Fruit fly (Drosophila melanogaster): ENCODE measurements around the gene Pits.

The Pits gene

DNA sequence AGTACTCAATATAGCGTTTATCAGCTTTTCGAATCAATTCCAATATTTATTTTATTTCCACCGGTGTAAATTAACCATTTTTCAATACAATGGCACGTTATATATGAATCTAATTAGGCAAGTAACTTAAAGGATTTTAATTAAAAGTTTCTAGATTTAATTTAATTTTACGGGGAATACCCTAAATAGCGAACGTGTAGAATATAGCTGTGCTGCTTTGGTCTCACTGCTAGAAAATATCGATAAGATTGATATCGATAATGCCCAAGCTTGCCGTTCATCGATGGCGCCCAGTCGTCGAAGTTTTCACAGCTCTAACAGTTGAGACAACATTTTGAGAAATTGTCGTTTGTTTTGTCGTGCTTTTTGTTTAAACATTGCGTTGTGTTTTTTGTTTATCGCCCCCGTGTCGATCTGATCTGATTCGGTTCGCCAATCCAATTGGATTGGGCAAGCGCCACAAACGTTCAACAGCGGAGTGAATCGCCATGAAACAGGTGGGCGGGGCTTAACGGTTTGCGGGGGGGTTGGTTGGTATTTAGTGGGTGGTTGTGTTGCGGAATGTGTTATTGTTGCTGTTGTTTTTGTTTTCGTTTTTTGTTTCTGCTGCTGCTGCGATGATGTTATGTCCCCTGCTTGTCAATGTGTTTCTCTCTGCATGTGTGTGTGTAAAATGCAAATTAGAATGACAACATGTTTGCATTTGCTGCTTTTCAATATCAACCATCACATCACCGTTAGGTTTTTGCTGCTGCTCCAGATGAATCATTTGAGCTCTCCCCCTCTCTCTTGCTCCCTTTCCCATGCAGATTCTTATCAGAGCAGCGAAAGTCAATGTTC lies 48.5 kb upstream of the Pits start, which contains the start of gene Tomosyn:
TSS of gene Tomosyn (plus strand) at position 289 of the 840 bp plus-strand sequence.
- peak; percentile 1 for TF ChIP-seq sv (GFP tag; optimal IDR thresholded peaks at IDR 0.05)
- TF ChIP-seq sage (GFP tag; optimal IDR thresholded peaks at IDR 0.05): no peak
- peak; percentile 21 for TF ChIP-seq ey (GFP tag; optimal IDR thresholded peaks at IDR 0.05)
- TF ChIP-seq OdsH (GFP tag; optimal IDR thresholded peaks at IDR 0.05): no peak
- no peak for TF ChIP-seq dmrt93B (GFP tag; optimal IDR thresholded peaks at IDR 0.05)
- TF ChIP-seq HLH106 (tag; optimal IDR thresholded peaks at IDR 0.05): peak; percentile 32
- TF ChIP-seq Abd-B (GFP tag; optimal IDR thresholded peaks at IDR 0.05): no peak
- TF ChIP-seq Rel (GFP tag; optimal IDR thresholded peaks at IDR 0.05): no peak
- TF ChIP-seq Rel (tag; optimal IDR thresholded peaks at IDR 0.05): peak; percentile 98
- TF ChIP-seq N (GFP tag; optimal IDR thresholded peaks at IDR 0.05): no peak
- no peak for TF ChIP-seq dsf (GFP tag; optimal IDR thresholded peaks at IDR 0.05; ENCODE audit: borderline replicate concordance)
- TF ChIP-seq Jra (GFP tag; optimal IDR thresholded peaks at IDR 0.05): no peak
- TF ChIP-seq Vsx2 (GFP tag; optimal IDR thresholded peaks at IDR 0.05; ENCODE audit: partially characterized antibody): no peak
- TF ChIP-seq Hr83 (GFP tag; optimal IDR thresholded peaks at IDR 0.05; ENCODE audit: poor library complexity, severe bottlenecking): no peak
- TF ChIP-seq CG9705 (GFP tag; optimal IDR thresholded peaks at IDR 0.05): no peak
- no peak for TF ChIP-seq tai (GFP tag; optimal IDR thresholded peaks at IDR 0.05)
- TF ChIP-seq h (GFP tag; optimal IDR thresholded peaks at IDR 0.05): peak; percentile 55
- TF ChIP-seq Mio (GFP tag; optimal IDR thresholded peaks at IDR 0.05): no peak
- TF ChIP-seq foxo (GFP tag; optimal IDR thresholded peaks at IDR 0.05): peak in 1 of 2 experiments; percentile 42
- no peak for TF ChIP-seq Dif (GFP tag; optimal IDR thresholded peaks at IDR 0.05; ENCODE audit: partially characterized antibody)
- TF ChIP-seq psq (GFP tag; optimal IDR thresholded peaks at IDR 0.05): no peak
- TF ChIP-seq usp (GFP tag; optimal IDR thresholded peaks at IDR 0.05): no peak
- TF ChIP-seq Hr78 (GFP tag; optimal IDR thresholded peaks at IDR 0.05): no peak
- no peak for TF ChIP-seq pan (optimal IDR thresholded peaks at IDR 0.05)
- TF ChIP-seq Dfd (GFP tag; optimal IDR thresholded peaks at IDR 0.05): no peak
- no peak for TF ChIP-seq Myc (optimal IDR thresholded peaks at IDR 0.05)
- peak; percentile 24 for TF ChIP-seq woc (GFP tag; optimal IDR thresholded peaks at IDR 0.05)
- TF ChIP-seq brk (GFP tag; optimal IDR thresholded peaks at IDR 0.05): no peak
- peak; percentile 42 for TF ChIP-seq Sp1 (GFP tag; optimal IDR thresholded peaks at IDR 0.05)
- TF ChIP-seq br (GFP tag; optimal IDR thresholded peaks at IDR 0.05): peak; percentile 32
- no peak for TF ChIP-seq CrebA (GFP tag; optimal IDR thresholded peaks at IDR 0.05; ENCODE audit: borderline replicate concordance)
- no peak for TF ChIP-seq rgr (GFP tag; optimal IDR thresholded peaks at IDR 0.05)
- peak; percentile 35 for TF ChIP-seq Hnf4 (GFP tag; optimal IDR thresholded peaks at IDR 0.05)
- no peak for TF ChIP-seq jim (GFP tag; optimal IDR thresholded peaks at IDR 0.05)
- no peak for TF ChIP-seq CG32264 (GFP tag; optimal IDR thresholded peaks at IDR 0.05)
- TF ChIP-seq fru (GFP tag; optimal IDR thresholded peaks at IDR 0.05): peak; percentile 54
- no peak for TF ChIP-seq dl (GFP tag; optimal IDR thresholded peaks at IDR 0.05; ENCODE audit: insufficient read depth in 1 of 2, partially characterized antibody in 2 of 2)
- no peak for TF ChIP-seq lola (GFP tag; optimal IDR thresholded peaks at IDR 0.05)
- TF ChIP-seq GATAd (GFP tag; optimal IDR thresholded peaks at IDR 0.05): no peak

DNA sequence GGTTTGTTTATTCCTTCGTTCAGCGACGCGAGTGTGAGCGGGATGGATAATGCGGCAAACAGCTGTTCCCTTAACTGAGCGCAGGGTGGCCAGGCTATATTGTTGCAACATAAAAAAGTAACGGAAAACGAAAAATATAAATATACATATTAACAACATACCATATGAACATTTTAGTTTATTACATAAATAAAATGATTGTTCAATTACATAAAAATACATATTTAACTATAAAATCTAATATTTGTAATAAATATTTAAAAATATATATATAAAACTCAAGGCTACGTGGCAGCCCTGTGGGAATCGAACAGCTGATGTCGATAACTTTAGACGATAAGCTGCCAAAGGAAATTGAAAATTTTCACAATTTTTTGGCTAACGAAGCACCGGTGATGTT lies 46.6 kb upstream of the Pits start, which contains the start of the genes Aven and CG2540:
TSS of gene Aven (minus strand) at position 77 of the 400 bp plus-strand sequence.
TSS of gene CG2540 (plus strand) at position 315 of the 400 bp plus-strand sequence.
- TF ChIP-seq Myc (optimal IDR thresholded peaks at IDR 0.05) (no peak), CG9705 (GFP tag; optimal IDR thresholded peaks at IDR 0.05) (peak; percentile 80), CrebA (GFP tag; optimal IDR thresholded peaks at IDR 0.05; ENCODE audit: borderline replicate concordance) (no peak), tai (GFP tag; optimal IDR thresholded peaks at IDR 0.05) (no peak), sage (GFP tag; optimal IDR thresholded peaks at IDR 0.05) (peak; percentile 69), Jra (GFP tag; optimal IDR thresholded peaks at IDR 0.05) (no peak), Hr83 (GFP tag; optimal IDR thresholded peaks at IDR 0.05; ENCODE audit: poor library complexity, severe bottlenecking) (no peak), Sp1 (GFP tag; optimal IDR thresholded peaks at IDR 0.05) (peak; percentile 88), dsf (GFP tag; optimal IDR thresholded peaks at IDR 0.05; ENCODE audit: borderline replicate concordance) (no peak), dl (GFP tag; optimal IDR thresholded peaks at IDR 0.05; ENCODE audit: insufficient read depth in 1 of 2, partially characterized antibody in 2 of 2) (no peak), Hnf4 (GFP tag; optimal IDR thresholded peaks at IDR 0.05) (peak; percentile 39), foxo (GFP tag; optimal IDR thresholded peaks at IDR 0.05) (peak in 1 of 2 experiments; percentile 82), Mio (GFP tag; optimal IDR thresholded peaks at IDR 0.05) (no peak), CG32264 (GFP tag; optimal IDR thresholded peaks at IDR 0.05) (no peak), h (GFP tag; optimal IDR thresholded peaks at IDR 0.05) (peak; percentile 59), brk (GFP tag; optimal IDR thresholded peaks at IDR 0.05) (no peak), OdsH (GFP tag; optimal IDR thresholded peaks at IDR 0.05) (peak; percentile 71), sv (GFP tag; optimal IDR thresholded peaks at IDR 0.05) (peak; percentile 37), dmrt93B (GFP tag; optimal IDR thresholded peaks at IDR 0.05) (peak; percentile 53), psq (GFP tag; optimal IDR thresholded peaks at IDR 0.05) (peak; percentile 70), ey (GFP tag; optimal IDR thresholded peaks at IDR 0.05) (peak; percentile 19), Abd-B (GFP tag; optimal IDR thresholded peaks at IDR 0.05) (no peak), Hr78 (GFP tag; optimal IDR thresholded peaks at IDR 0.05) (no peak), HLH106 (tag; optimal IDR thresholded peaks at IDR 0.05) (peak; percentile 89), jim (GFP tag; optimal IDR thresholded peaks at IDR 0.05) (no peak), fru (GFP tag; optimal IDR thresholded peaks at IDR 0.05) (peak; percentile 65), rgr (GFP tag; optimal IDR thresholded peaks at IDR 0.05) (peak; percentile 75), N (GFP tag; optimal IDR thresholded peaks at IDR 0.05) (no peak), br (GFP tag; optimal IDR thresholded peaks at IDR 0.05) (peak; percentile 43), Rel (GFP tag; optimal IDR thresholded peaks at IDR 0.05) (no peak), Rel (tag; optimal IDR thresholded peaks at IDR 0.05) (peak; percentile 79), woc (GFP tag; optimal IDR thresholded peaks at IDR 0.05) (peak; percentile 54)
